Fruit fly (Drosophila melanogaster) whole organism, embryonic: ENCODE measurements around the gene CG18598.

Experiments
- Atf-2 ChIP-seq: fragments of 200-800 bp; sonication (Bioruptor generic); optimal IDR thresholded peaks from 2 replicates; lab custom pipeline; 2016; ENCODE audit warnings: missing biosample characterization, missing genetic modification characterization
- CG10209 ChIP-seq: fragments of 200-800 bp; sonication (Bioruptor generic); optimal IDR thresholded peaks from 3 replicates; lab custom pipeline; 2017; ENCODE audit warnings: missing biosample characterization, mild to moderate bottlenecking, missing genetic modification characterization, missing genetic modification reagents
- CG11696 ChIP-seq: fragments of 200-800 bp; sonication (Bioruptor generic); IDR thresholded peaks from 2 replicates; pipeline ENCODE4 v1.3.6; 2022; ENCODE audit warnings: missing biosample characterization, missing genetic modification characterization
- CG11723 ChIP-seq: fragments of 200-800 bp; sonication (Bioruptor generic); optimal IDR thresholded peaks from 2 replicates; lab custom pipeline; 2017; ENCODE audit warnings: missing biosample characterization, mild to moderate bottlenecking, missing genetic modification characterization
- CG13894 ChIP-seq: fragments of 200-800 bp; sonication (Bioruptor generic); optimal IDR thresholded peaks from 3 replicates; lab custom pipeline; 2018; ENCODE audit warnings: missing biosample characterization, mild to moderate bottlenecking, missing genetic modification characterization, moderate library complexity
- CG14014 ChIP-seq: fragments of 200-800 bp; sonication (Bioruptor generic); IDR thresholded peaks from 2 replicates; pipeline ENCODE4 v1.3.6; 2022; ENCODE audit warnings: missing biosample characterization, missing genetic modification characterization
- CG15011 ChIP-seq: fragments of 200-800 bp; sonication (Bioruptor generic); optimal IDR thresholded peaks from 3 replicates; lab custom pipeline; 2018; ENCODE audit warnings: missing biosample characterization, mild to moderate bottlenecking, missing genetic modification characterization
- CG1602 ChIP-seq: fragments of 200-800 bp; sonication (Bioruptor generic); optimal IDR thresholded peaks from 3 replicates; lab custom pipeline; 2016; ENCODE audit warnings: missing biosample characterization, missing genetic modification characterization
- CG18262 ChIP-seq: fragments of 200-800 bp; optimal IDR thresholded peaks from 3 replicates; lab custom pipeline; 2019; ENCODE audit warnings: missing biosample characterization, mild to moderate bottlenecking, missing genetic modification characterization, moderate library complexity
- CG2712 ChIP-seq: fragments of 200-800 bp; optimal IDR thresholded peaks from 3 replicates; lab custom pipeline; 2019; ENCODE audit warnings: missing biosample characterization, mild to moderate bottlenecking, missing genetic modification characterization, moderate library complexity
- CG2889 ChIP-seq: fragments of 200-800 bp; sonication (Bioruptor generic); IDR thresholded peaks from 3 replicates; pipeline ENCODE4 v1.3.6; 2022; ENCODE audit warnings: missing biosample characterization, missing genetic modification characterization
- CG30403 ChIP-seq: fragments of 200-800 bp; sonication (Bioruptor generic); optimal IDR thresholded peaks from 3 replicates; lab custom pipeline; 2016; ENCODE audit warnings: missing biosample characterization, missing genetic modification characterization
- CG3163 ChIP-seq: fragments of 200-800 bp; sonication (Bioruptor generic); optimal IDR thresholded peaks from 3 replicates; lab custom pipeline; 2016; ENCODE audit warnings: missing biosample characterization, missing genetic modification characterization
- CG3847 ChIP-seq: fragments of 200-800 bp; sonication (Bioruptor generic); IDR thresholded peaks from 2 replicates; pipeline ENCODE4 v1.3.6; 2022; ENCODE audit warnings: missing biosample characterization, missing genetic modification characterization
- CG6854 ChIP-seq: fragments of 200-800 bp; sonication (Bioruptor generic); optimal IDR thresholded peaks from 3 replicates; lab custom pipeline; 2017; ENCODE audit warnings: missing biosample characterization, mild to moderate bottlenecking, missing genetic modification characterization
- CG7556 ChIP-seq: fragments of 200-800 bp; sonication (Bioruptor generic); optimal IDR thresholded peaks from 2 replicates; lab custom pipeline; 2017; ENCODE audit warnings: missing biosample characterization, mild to moderate bottlenecking, missing genetic modification characterization
- CG7745 ChIP-seq: fragments of 200-800 bp; sonication (Bioruptor generic); optimal IDR thresholded peaks from 2 replicates; lab custom pipeline; 2018; ENCODE audit warnings: missing biosample characterization, mild to moderate bottlenecking, missing genetic modification characterization, moderate library complexity
- CG7786 ChIP-seq: fragments of 200-800 bp; sonication (Bioruptor generic); optimal IDR thresholded peaks from 2 replicates; lab custom pipeline; 2016; ENCODE audit warnings: missing biosample characterization, missing genetic modification characterization
- CG8089 ChIP-seq: fragments of 200-800 bp; sonication (Bioruptor generic); optimal IDR thresholded peaks from 3 replicates; lab custom pipeline; 2016; ENCODE audit warnings: missing biosample characterization, missing genetic modification characterization
- CG9437 ChIP-seq: fragments of 200-800 bp; sonication (Bioruptor generic); optimal IDR thresholded peaks from 2 replicates; lab custom pipeline; 2018; ENCODE audit warnings: missing biosample characterization, mild to moderate bottlenecking, missing genetic modification characterization
- CG9876 ChIP-seq: fragments of 200-800 bp; sonication (Bioruptor generic); optimal IDR thresholded peaks from 2 replicates; lab custom pipeline; 2016; ENCODE audit warnings: missing biosample characterization, missing genetic modification characterization
- Deaf1 ChIP-seq: fragments of 200-800 bp; optimal IDR thresholded peaks from 3 replicates; lab custom pipeline; 2019; ENCODE audit warnings: missing biosample characterization, mild to moderate bottlenecking, missing genetic modification characterization, moderate library complexity
- Dip2 ChIP-seq: fragments of 200-800 bp; sonication (Bioruptor generic); IDR thresholded peaks from 2 replicates; pipeline ENCODE4 v1.3.6; 2022; ENCODE audit warnings: missing biosample characterization, missing genetic modification characterization
- Drgx ChIP-seq: fragments of 200-800 bp; sonication (Bioruptor generic); IDR thresholded peaks from 2 replicates; pipeline ENCODE4 v1.3.6; 2022; ENCODE audit warnings: missing biosample characterization, missing genetic modification characterization
- E2f1 ChIP-seq: fragments of 200-800 bp; sonication (Bioruptor generic); IDR thresholded peaks from 2 replicates; pipeline ENCODE4 v1.3.6; 2022; ENCODE audit warnings: missing biosample characterization, missing genetic modification characterization
- Ets97D ChIP-seq: fragments of 200-800 bp; sonication (Bioruptor generic); optimal IDR thresholded peaks from 3 replicates; lab custom pipeline; 2016; ENCODE audit warnings: missing biosample characterization, missing genetic modification characterization
- Fer2 ChIP-seq: fragments of 200-800 bp; sonication (Bioruptor generic); optimal IDR thresholded peaks from 2 replicates; lab custom pipeline; 2018; ENCODE audit warnings: missing biosample characterization, mild to moderate bottlenecking, missing genetic modification characterization, moderate library complexity
- Fer3 ChIP-seq: fragments of 200-800 bp; sonication (Bioruptor generic); optimal IDR thresholded peaks from 2 replicates; lab custom pipeline; 2018; ENCODE audit warnings: missing biosample characterization, mild to moderate bottlenecking, missing genetic modification characterization, moderate library complexity
- HLH3B ChIP-seq: fragments of 200-800 bp; sonication (Bioruptor generic); IDR thresholded peaks from 2 replicates; pipeline ENCODE4 v1.3.6; 2022; ENCODE audit warnings: missing biosample characterization, missing genetic modification characterization
- Hey ChIP-seq: fragments of 200-800 bp; sonication (Bioruptor generic); optimal IDR thresholded peaks from 3 replicates; lab custom pipeline; 2018; ENCODE audit warnings: missing biosample characterization, mild to moderate bottlenecking, missing genetic modification characterization
- Hr3 ChIP-seq: fragments of 200-800 bp; sonication (Bioruptor generic); optimal IDR thresholded peaks from 3 replicates; lab custom pipeline; 2016; ENCODE audit warnings: missing biosample characterization, missing genetic modification characterization
- Hr51 ChIP-seq, 2 experiments: fragments of 200-800 bp; sonication (Bioruptor generic); optimal IDR thresholded peaks; 2 replicates in 1 of 2; 3 replicates in 1 of 2; lab custom pipeline; 2016 to 2018; ENCODE audit warnings: missing biosample characterization in 2 of 2, missing genetic modification characterization in 2 of 2, mild to moderate bottlenecking in 1 of 2, moderate library complexity in 1 of 2
- Mes4 ChIP-seq: fragments of 200-800 bp; sonication (Bioruptor generic); optimal IDR thresholded peaks from 2 replicates; lab custom pipeline; 2016; ENCODE audit warnings: missing biosample characterization, missing genetic modification characterization
- Nf-YC ChIP-seq: fragments of 200-800 bp; optimal IDR thresholded peaks from 3 replicates; lab custom pipeline; 2019; ENCODE audit warnings: missing biosample characterization, mild to moderate bottlenecking, missing genetic modification characterization, moderate library complexity
- Usf ChIP-seq: fragments of 200-800 bp; sonication (Bioruptor generic); optimal IDR thresholded peaks from 2 replicates; lab custom pipeline; 2017; ENCODE audit warnings: missing genotype, missing biosample characterization, missing genetic modification characterization
- corto ChIP-seq: fragments of 200-800 bp; sonication (Bioruptor generic); optimal IDR thresholded peaks from 2 replicates; lab custom pipeline; 2016; ENCODE audit warnings: missing biosample characterization, mild to moderate bottlenecking, missing genetic modification characterization, moderate library complexity
- crc ChIP-seq: fragments of 200-800 bp; sonication (Bioruptor generic); optimal IDR thresholded peaks from 2 replicates; lab custom pipeline; 2016; ENCODE audit warnings: missing biosample characterization, missing genetic modification characterization
- cwo ChIP-seq: fragments of 200-800 bp; sonication (Bioruptor generic); optimal IDR thresholded peaks from 3 replicates; lab custom pipeline; 2017; ENCODE audit warnings: missing biosample characterization, missing genetic modification characterization, mild to moderate bottlenecking, moderate library complexity, missing genetic modification reagents
- dati ChIP-seq: fragments of 200-800 bp; sonication (Bioruptor generic); IDR thresholded peaks from 2 replicates; pipeline ENCODE4 v1.3.6; 2022; ENCODE audit warnings: missing biosample characterization, missing genetic modification characterization
- en ChIP-seq: fragments of 200-800 bp; sonication (Bioruptor generic); optimal IDR thresholded peaks from 2 replicates; lab custom pipeline; 2016; ENCODE audit warnings: missing biosample characterization, missing genetic modification characterization
- eve ChIP-seq, 2 experiments: fragments of >200 bp; optimal IDR thresholded peaks; 2 replicates each; lab custom pipeline; 2017; ENCODE audit warnings: missing biosample characterization in 2 of 2, missing genetic modification characterization in 2 of 2
- exex ChIP-seq: fragments of 200-800 bp; sonication (Bioruptor generic); optimal IDR thresholded peaks from 4 replicates; lab custom pipeline; 2018; ENCODE audit warnings: missing biosample characterization, mild to moderate bottlenecking, missing genetic modification characterization, moderate library complexity
- fd102C ChIP-seq: fragments of 200-800 bp; sonication (Bioruptor generic); optimal IDR thresholded peaks from 2 replicates; lab custom pipeline; 2018; ENCODE audit warnings: missing biosample characterization, mild to moderate bottlenecking, missing genetic modification characterization, moderate library complexity
- grn ChIP-seq: fragments of 200-800 bp; sonication (Bioruptor generic); optimal IDR thresholded peaks from 3 replicates; lab custom pipeline; 2017; ENCODE audit warnings: missing biosample characterization, missing genetic modification characterization
- ham ChIP-seq: fragments of 200-800 bp; sonication (Bioruptor generic); IDR thresholded peaks from 2 replicates; pipeline ENCODE4 v1.3.6; 2022; ENCODE audit warnings: missing biosample characterization, missing genetic modification characterization
- kay ChIP-seq: fragments of 200-800 bp; sonication (Bioruptor generic); optimal IDR thresholded peaks from 2 replicates; lab custom pipeline; 2016; ENCODE audit warnings: missing biosample characterization, missing genetic modification characterization
- luna ChIP-seq: fragments of 200-800 bp; sonication (Bioruptor generic); optimal IDR thresholded peaks from 2 replicates; lab custom pipeline; 2016; ENCODE audit warnings: missing biosample characterization, missing genetic modification characterization
- salm ChIP-seq: fragments of 200-800 bp; sonication (Bioruptor generic); optimal IDR thresholded peaks from 2 replicates; lab custom pipeline; 2018; ENCODE audit warnings: missing biosample characterization, mild to moderate bottlenecking, missing genetic modification characterization
- sd ChIP-seq: fragments of 200-800 bp; sonication (Bioruptor generic); optimal IDR thresholded peaks from 3 replicates; lab custom pipeline; 2018; ENCODE audit warnings: missing biosample characterization, mild to moderate bottlenecking, missing genetic modification characterization, moderate library complexity
- sens ChIP-seq: fragments of 200-800 bp; sonication (Bioruptor generic); peaks from one replicate; lab custom pipeline; 2016; ENCODE audit warnings: missing biosample characterization, missing genetic modification characterization
- so ChIP-seq: fragments of 200-800 bp; sonication (Bioruptor generic); IDR thresholded peaks from 3 replicates; pipeline ENCODE4 v1.3.6; 2022; ENCODE audit warnings: missing biosample characterization, missing genetic modification characterization
- wdn ChIP-seq: fragments of 200-800 bp; sonication (Bioruptor generic); IDR thresholded peaks from 2 replicates; pipeline ENCODE4 v1.3.6; 2022; ENCODE audit warnings: missing biosample characterization, missing genetic modification characterization
- zen2 ChIP-seq: fragments of 200-800 bp; sonication (Bioruptor generic); IDR thresholded peaks from 3 replicates; pipeline ENCODE4 v1.3.6; 2022; ENCODE audit warnings: missing biosample characterization, missing genetic modification characterization; ENCODE audit not compliant: partially characterized antibody

The CG18598 gene

dm6 chr3R:18215300-18215699 lies 35.6 kb upstream of the CG18598 start (continued):
- TF ChIP-seq Fer2 (tag; lab: Kevin White, UChicago) (no peak), CG8089 (GFP tag; lab: Kevin White, UChicago) (no peak), CG1602 (GFP tag; lab: Kevin White, UChicago) (no peak), wdn (GFP tag; lab: Robert Waterston, UW) (no peak), CG7556 (GFP tag; lab: Kevin White, UChicago) (no peak), CG18262 (no peak), CG10209 (GFP tag; lab: Kevin White, UChicago) (peak; percentile 3), Ets97D (GFP tag; lab: Kevin White, UChicago) (peak; percentile 50), sd (tag; lab: Kevin White, UChicago) (no peak), Drgx (GFP tag; lab: Robert Waterston, UW) (no peak), CG30403 (GFP tag; lab: Kevin White, UChicago) (peak; percentile 59), ham (no peak), kay (GFP tag; lab: Kevin White, UChicago) (no peak), CG6854 (GFP tag; lab: Kevin White, UChicago) (no peak), CG11723 (GFP tag; lab: Kevin White, UChicago) (no peak), CG3163 (no peak), CG14014 (GFP tag; lab: Robert Waterston, UW) (peak; percentile 48; the same call in 1 of the 2 replicates), CG7745 (tag; lab: Kevin White, UChicago) (no peak), CG9437 (GFP tag; lab: Kevin White, UChicago) (peak; percentile 100), en (no peak), luna (GFP tag; lab: Kevin White, UChicago) (no peak), Hey (no peak), exex (tag; lab: Kevin White, UChicago) (no peak), cwo (GFP tag; lab: Kevin White, UChicago) (no peak), corto (GFP tag; lab: Kevin White, UChicago) (no peak), Atf-2 (peak; percentile 40), salm (tag; lab: Kevin White, UChicago) (no peak), grn (GFP tag; lab: Kevin White, UChicago) (no peak), CG15011 (GFP tag; lab: Kevin White, UChicago) (no peak), CG7786 (GFP tag; lab: Kevin White, UChicago) (peak; percentile 42), Nf-YC (tag; lab: Kevin White, UChicago) (no peak), Fer3 (tag; lab: Kevin White, UChicago) (no peak), dati (GFP tag; lab: Robert Waterston, UW) (no peak), crc (GFP tag; lab: Kevin White, UChicago) (peak; percentile 29), CG2712 (no peak), CG9876 (peak; percentile 26), zen2 (peak; percentile 88), fd102C (no peak), Usf (GFP tag; lab: Kevin White, UChicago) (no peak), Hr51 (GFP tag; optimal IDR thresholded peaks at IDR 0.05; lab: Kevin White, UChicago) (peak in 1 of 2 experiments; percentile 19), CG13894 (tag; lab: Kevin White, UChicago) (no peak), CG11696 (GFP tag; lab: Robert Waterston, UW) (no peak), E2f1 (GFP tag; lab: Robert Waterston, UW) (no peak), Hr3 (GFP tag; lab: Kevin White, UChicago) (peak; percentile 1), Mes4 (GFP tag; lab: Kevin White, UChicago) (no peak), CG3847 (GFP tag; lab: Robert Waterston, UW) (no peak), so (no peak), CG2889 (GFP tag; lab: Robert Waterston, UW) (no peak), HLH3B (GFP tag; lab: Robert Waterston, UW) (no peak), Deaf1 (tag; lab: Kevin White, UChicago) (no peak), sens (GFP tag; lab: Kevin White, UChicago) (peak; percentile 84), Dip2 (GFP tag; lab: Robert Waterston, UW) (no peak), eve (GFP tag; optimal IDR thresholded peaks at IDR 0.05; lab: Kevin White, UChicago) (no peak)
